Worm (Caenorhabditis elegans): ENCODE results near the gene R04B5.1.

The R04B5.1 gene

ce11 chrV:10031384-10032171 lies 46.6 kb downstream of the R04B5.1 start (continued):
- TF ChIP-seq mes-2 (tag; optimal IDR thresholded peaks at IDR 0.05; ENCODE audit: poor library complexity, severe bottlenecking): peak; percentile 87

DNA sequence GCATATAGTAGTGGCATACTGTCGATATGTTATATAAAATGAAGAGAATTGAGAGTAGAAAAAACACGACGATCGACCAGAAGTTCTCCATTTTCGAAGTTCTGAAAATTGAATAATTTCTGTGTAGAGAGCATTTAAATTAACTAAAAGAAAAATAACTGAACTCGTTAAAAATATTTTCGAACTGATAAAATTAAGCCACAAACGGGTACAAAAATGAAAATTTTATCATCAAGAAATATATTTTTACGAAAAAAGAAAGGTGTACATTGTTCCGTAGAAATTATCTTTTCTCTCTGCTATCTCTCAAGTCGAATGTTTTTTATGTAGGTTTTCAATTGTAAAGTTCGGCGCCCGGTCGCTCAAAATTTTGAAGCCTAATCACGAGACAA lies 47.2 kb downstream of the R04B5.1 start, which contains the start of gene acl-2:
acl-2 (minus strand) TSS at position 101 of the 392 bp plus-strand sequence.
- TF ChIP-seq Y105C5A.15 (GFP tag; IDR thresholded peaks at IDR 0.05) (no peak), lin-13 (GFP tag; optimal IDR thresholded peaks at IDR 0.05) (peak; percentile 4), unc-62 (GFP tag; optimal IDR thresholded peaks at IDR 0.05 in 1 of 2) (peak in 1 of 2 experiments; percentile 42), unc-62 (tag; optimal IDR thresholded peaks at IDR 0.05) (no peak), daf-16 (GFP tag; optimal IDR thresholded peaks at IDR 0.05) (no peak), daf-16 (tag; optimal IDR thresholded peaks at IDR 0.05) (peak; percentile 46)

Measured in whole organism, L4 larva.